Worm (Caenorhabditis elegans): ENCODE data around the gene grsp-2.
A peak's percentile ranks its signal among the peaks of the same experiment; 100 is the strongest.

grsp-2 gene

DNA sequence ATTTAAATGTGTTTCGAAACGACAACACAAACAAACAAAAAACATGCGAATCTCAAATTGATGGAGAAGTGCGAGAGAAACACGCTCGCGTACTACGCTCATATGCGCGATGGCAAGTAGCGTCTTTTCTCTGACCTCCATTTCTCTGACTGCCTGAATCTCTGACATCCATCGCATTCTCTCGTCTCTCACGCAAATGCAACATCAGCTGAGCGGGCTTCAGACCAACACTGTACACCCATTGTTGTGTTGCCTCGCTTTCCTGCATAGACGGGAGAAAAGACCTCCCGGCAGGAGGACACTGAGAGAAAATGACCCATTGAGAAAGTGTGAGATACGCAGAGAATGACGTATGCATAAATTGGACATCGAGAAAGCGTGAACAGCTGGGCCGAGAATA, 34.0 kb upstream of the grsp-2 start:
- TF ChIP-seq lag-1 (GFP tag; IDR thresholded peaks at IDR 0.05) (0 out of 2 replicates have a peak, but pooled peaks have one; percentile 23), hmg-1.2 (GFP tag; IDR thresholded peaks at IDR 0.05) (peak; percentile 77), madf-10 (tag; optimal IDR thresholded peaks at IDR 0.05) (peak; percentile 34), F57C9.4 (tag; optimal IDR thresholded peaks at IDR 0.05) (no peak), nhr-27 (tag; optimal IDR thresholded peaks at IDR 0.05) (no peak), ztf-3 (GFP tag; optimal IDR thresholded peaks at IDR 0.05) (no peak), rec-8 (tag; optimal IDR thresholded peaks at IDR 0.05) (no peak), dox-1 (GFP tag; IDR thresholded peaks at IDR 0.05) (no peak), ztf-25 (GFP tag; IDR thresholded peaks at IDR 0.05) (no peak), ets-4 (GFP tag; optimal IDR thresholded peaks at IDR 0.05) (peak; percentile 18), fkh-3 (tag; optimal IDR thresholded peaks at IDR 0.05) (no peak), athp-1 (tag; optimal IDR thresholded peaks at IDR 0.05) (no peak), K12H6.12 (tag; optimal IDR thresholded peaks at IDR 0.05) (peak; percentile 57), lir-1 (GFP tag; conservative IDR thresholded peaks at IDR 0.05) (no peak), lin-26 (GFP tag; IDR thresholded peaks at IDR 0.05) (no peak), B0019.2 (GFP tag; conservative IDR thresholded peaks at IDR 0.05) (no peak), let-526 (GFP tag; IDR thresholded peaks at IDR 0.05) (0 out of 2 replicates have a peak, but pooled peaks have one; percentile 21), B0035.1 (tag; optimal IDR thresholded peaks at IDR 0.05) (no peak), nhr-120 (GFP tag; IDR thresholded peaks at IDR 0.05) (no peak), nhr-80 (tag; optimal IDR thresholded peaks at IDR 0.05) (peak; percentile 82), B0336.3 (GFP tag; IDR thresholded peaks at IDR 0.05) (no peak), dpl-1 (GFP tag; optimal IDR thresholded peaks at IDR 0.05) (no peak), ztf-18 (tag; optimal IDR thresholded peaks at IDR 0.05) (peak; percentile 42), B0261.1 (tag; optimal IDR thresholded peaks at IDR 0.05) (no peak), attf-5 (GFP tag; optimal IDR thresholded peaks at IDR 0.05) (peak; percentile 82), mcd-1 (GFP tag; IDR thresholded peaks at IDR 0.05) (no peak), ceh-40 (GFP tag; IDR thresholded peaks at IDR 0.05) (no peak), cebp-1 (GFP tag; IDR thresholded peaks at IDR 0.05) (peak; percentile 41; the same call in 1 of the 2 replicates), cebp-1 (tag; optimal IDR thresholded peaks at IDR 0.05) (no peak), lin-40 (tag; optimal IDR thresholded peaks at IDR 0.05) (peak; percentile 35), unc-62 (GFP tag; optimal IDR thresholded peaks at IDR 0.05) (peak; percentile 19), attf-6 (GFP tag; IDR thresholded peaks at IDR 0.05) (no peak)

DNA sequence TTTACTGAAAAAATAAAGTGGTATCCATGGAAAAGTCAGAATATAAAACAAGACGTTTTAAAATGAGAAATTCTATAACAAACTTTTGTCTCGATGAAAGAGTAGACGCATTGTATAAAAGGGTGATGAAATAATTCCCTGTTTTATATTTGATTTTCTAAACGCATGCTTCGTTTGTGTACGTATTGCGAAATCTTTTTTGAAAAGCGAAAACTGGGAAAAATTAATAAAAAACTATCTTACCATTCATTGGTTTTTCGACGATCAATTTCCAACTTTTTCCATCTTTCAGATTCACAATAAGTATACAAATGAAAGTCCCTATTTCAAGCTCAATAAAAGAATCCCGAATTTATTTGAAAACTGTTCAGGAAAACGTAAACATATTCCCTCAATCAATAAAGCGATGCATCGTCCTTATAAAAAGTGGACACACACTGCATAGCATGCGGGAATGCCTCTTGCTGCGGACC, 31.2 kb upstream of the grsp-2 start, which contains the start of gene C33D9.13:
TSS of gene C33D9.13 (minus strand) at position 423 of the 473 bp plus-strand sequence.
- no peak for TF ChIP-seq mes-4 (tag; optimal IDR thresholded peaks at IDR 0.05)
- no peak for TF ChIP-seq ztf-3 (GFP tag; optimal IDR thresholded peaks at IDR 0.05)
- no peak for TF ChIP-seq rpc-1 (optimal IDR thresholded peaks at IDR 0.05)
- no peak for TF ChIP-seq rpc-1 (tag; optimal IDR thresholded peaks at IDR 0.05)
- no peak for TF ChIP-seq ccch-3 (GFP tag; optimal IDR thresholded peaks at IDR 0.05)
- peak; percentile 92 for TF ChIP-seq cebp-1 (GFP tag; IDR thresholded peaks at IDR 0.05)
- peak; percentile 98 for TF ChIP-seq cebp-1 (tag; optimal IDR thresholded peaks at IDR 0.05)
- TF ChIP-seq ztf-6 (GFP tag; IDR thresholded peaks at IDR 0.05) = no peak

DNA sequence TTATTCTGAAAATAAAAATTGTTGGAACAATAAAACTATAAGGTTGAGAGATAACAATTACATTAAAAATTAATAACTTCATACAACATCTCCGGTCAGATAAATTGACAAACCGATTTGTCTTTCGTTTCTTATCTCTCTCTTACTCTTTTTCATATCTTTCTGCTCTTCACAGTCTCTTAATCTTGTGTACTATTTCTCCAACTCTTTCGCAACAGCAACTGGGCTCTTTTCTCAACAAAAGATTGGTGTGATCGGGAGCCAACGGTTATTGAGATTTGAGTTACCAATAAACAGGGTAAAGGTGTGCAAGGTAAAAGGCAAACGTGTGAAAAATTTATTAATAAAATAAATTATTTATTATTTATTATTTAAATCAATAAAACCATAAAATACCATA, 29.5 kb upstream of the grsp-2 start, which contains the start of gene C33D9.8:
TSS of gene C33D9.8 (minus strand) at position 99 of the 400 bp plus-strand sequence.
- no peak for TF ChIP-seq bed-1 (GFP tag; IDR thresholded peaks at IDR 0.05)
- TF ChIP-seq somi-1 (GFP tag; optimal IDR thresholded peaks at IDR 0.05) = no peak
- TF ChIP-seq sptf-2 (GFP tag; optimal IDR thresholded peaks at IDR 0.05) = no peak
- peak; percentile 74; the same call in 1 of the 2 replicates for TF ChIP-seq hmg-1.2 (GFP tag; IDR thresholded peaks at IDR 0.05)
- TF ChIP-seq gei-17 (GFP tag; optimal IDR thresholded peaks at IDR 0.05) = no peak
- 0 out of 2 replicates have a peak, but pooled peaks have one; percentile 59 for TF ChIP-seq cebp-1 (GFP tag; IDR thresholded peaks at IDR 0.05)
- peak; percentile 87 for TF ChIP-seq cebp-1 (tag; optimal IDR thresholded peaks at IDR 0.05)

All from whole organism, young adult.